Worm (Caenorhabditis elegans): Measurements from ENCODE around the gene F57H12.6.

- TF ChIP-seq flt-1 (GFP tag; IDR thresholded peaks at IDR 0.05) (no peak), ztf-29 (GFP tag; IDR thresholded peaks at IDR 0.05) (no peak), ref-1 (GFP tag; conservative IDR thresholded peaks at IDR 0.05) (no peak), tab-1 (GFP tag; IDR thresholded peaks at IDR 0.05) (no peak), ztf-23 (GFP tag; IDR thresholded peaks at IDR 0.05) (no peak), T22C8.4 (GFP tag; IDR thresholded peaks at IDR 0.05) (no peak), cog-1 (tag; optimal IDR thresholded peaks at IDR 0.05) (no peak), klf-2 (GFP tag; conservative IDR thresholded peaks at IDR 0.05) (no peak), med-1 (GFP tag; optimal IDR thresholded peaks at IDR 0.05; ENCODE audit: insufficient read depth) (no peak)
Measured at ce11 chrIV:7987083-7987482, 11.0 kb upstream of the F57H12.6 start, which contains the start of gene mec-17.
